Worm (Caenorhabditis elegans) whole organism, L4 larva: ENCODE results near the gene fbxa-99.

Experiments used
- F49E8.2 ChIP-seq: sonication (generic microtip); optimal IDR thresholded peaks from 2 replicates; lab custom pipeline; 2016; ENCODE audit warnings: missing compliant biosample characterization, mild to moderate bottlenecking, missing genetic modification characterization, borderline replicate concordance
- R02D3.7 ChIP-seq: fragments of 150-350 bp; sonication (generic microtip); optimal IDR thresholded peaks from 3 replicates; lab custom pipeline; 2014; ENCODE audit warnings: missing biosample characterization, missing genetic modification characterization
- Y105C5A.15 ChIP-seq: fragments of 200-800 bp; sonication (Bioruptor generic); IDR thresholded peaks from 2 replicates; pipeline ENCODE4 v1.3.6; 2022; ENCODE audit warnings: missing genetic modification characterization, missing compliant biosample characterization
- Y5F2A.4 ChIP-seq: fragments of 200-800 bp; sonication (Bioruptor generic); optimal IDR thresholded peaks from 2 replicates; lab custom pipeline; 2018; ENCODE audit warnings: mild to moderate bottlenecking, missing genetic modification characterization, missing compliant biosample characterization
- Y75B8A.6 ChIP-seq: fragments of 200-800 bp; sonication (Bioruptor generic); IDR thresholded peaks from 2 replicates; pipeline ENCODE4 v1.3.6; 2022; ENCODE audit warnings: missing genetic modification reagents, missing genetic modification characterization, missing compliant biosample characterization
- ZK337.2 ChIP-seq: fragments of 200-800 bp; sonication (Bioruptor generic); IDR thresholded peaks from 2 replicates; pipeline ENCODE4 v1.3.6; 2022; ENCODE audit warnings: missing genetic modification reagents, missing genetic modification characterization, missing compliant biosample characterization
- ZK546.5 ChIP-seq, 2 experiments: sonication (generic microtip); optimal IDR thresholded peaks; 2 replicates each; lab custom pipeline; 2017; ENCODE audit warnings: missing biosample characterization in 2 of 2, missing genetic modification characterization in 2 of 2
- aha-1 ChIP-seq: fragments of 150-350 bp; peaks from one replicate; lab custom pipeline; 2014; ENCODE audit warnings: missing biosample characterization, missing genetic modification characterization
- arid-1 ChIP-seq: fragments of 200-800 bp; sonication (Bioruptor generic); conservative IDR thresholded peaks from 2 replicates; pipeline ENCODE4 v1.3.6; 2022; ENCODE audit warnings: missing genetic modification reagents, missing genetic modification characterization, missing compliant biosample characterization
- ctbp-1 ChIP-seq: fragments of 200-800 bp; sonication (Bioruptor generic); IDR thresholded peaks from 2 replicates; pipeline ENCODE4 v1.3.6; 2022; ENCODE audit warnings: missing genetic modification reagents, missing genetic modification characterization, missing compliant biosample characterization
- daf-12 ChIP-seq: fragments of 150-350 bp; optimal IDR thresholded peaks from 2 replicates; lab custom pipeline; 2014; ENCODE audit warnings: missing biosample characterization, missing genetic modification reagents, missing genetic modification characterization
- dmd-6 ChIP-seq: fragments of 200-800 bp; sonication (Bioruptor generic); IDR thresholded peaks from 2 replicates; pipeline ENCODE4 v1.3.6; 2022; ENCODE audit warnings: missing genetic modification reagents, missing genetic modification characterization, missing compliant biosample characterization
- dpl-1 ChIP-seq: fragments of 150-350 bp; optimal IDR thresholded peaks from 2 replicates; lab custom pipeline; 2014; ENCODE audit warnings: missing biosample characterization, missing genetic modification reagents, missing genetic modification characterization
- duxl-1 ChIP-seq: sonication (generic microtip); optimal IDR thresholded peaks from 2 replicates; lab custom pipeline; 2016; ENCODE audit warnings: mild to moderate bottlenecking, missing genetic modification characterization, moderate library complexity, missing compliant biosample characterization; ENCODE audit not compliant: poor library complexity
- fos-1 ChIP-seq: fragments of 150-350 bp; optimal IDR thresholded peaks from 2 replicates; lab custom pipeline; 2014; ENCODE audit warnings: missing biosample characterization, missing genetic modification characterization
- hlh-11 ChIP-seq: fragments of 200-800 bp; sonication (Bioruptor generic); optimal IDR thresholded peaks from 2 replicates; lab custom pipeline; 2018; ENCODE audit warnings: mild to moderate bottlenecking, missing genetic modification characterization, missing compliant biosample characterization
- hlh-30 ChIP-seq: sonication (generic microtip); optimal IDR thresholded peaks from 2 replicates; lab custom pipeline; 2017; ENCODE audit warnings: antibody characterized with exemption, mild to moderate bottlenecking, missing genetic modification characterization, missing compliant biosample characterization; ENCODE audit not compliant: insufficient read depth
- lim-7 ChIP-seq: fragments of 200-800 bp; sonication (Bioruptor generic); IDR thresholded peaks from 2 replicates; pipeline ENCODE4 v1.3.6; 2022; ENCODE audit warnings: missing genetic modification characterization, missing compliant biosample characterization
- lsy-2 ChIP-seq, 2 experiments: fragments of 150-350 bp in 1 of 2; sonication (generic microtip) in 1 of 2; optimal IDR thresholded peaks; 2 replicates each; lab custom pipeline; 2014 to 2017; ENCODE audit warnings: missing biosample characterization in 2 of 2, missing genetic modification characterization in 2 of 2
- madf-9 ChIP-seq: fragments of 200-800 bp; sonication (Bioruptor generic); conservative IDR thresholded peaks from 2 replicates; pipeline ENCODE4 v1.3.6; 2022; ENCODE audit warnings: missing genetic modification reagents, missing genetic modification characterization, missing compliant biosample characterization
- mdt-29 ChIP-seq: fragments of 200-800 bp; sonication (Bioruptor generic); IDR thresholded peaks from 2 replicates; pipeline ENCODE4 v1.3.6; 2022; ENCODE audit warnings: missing genetic modification reagents, missing genetic modification characterization, missing compliant biosample characterization
- nhr-102 ChIP-seq: sonication (generic microtip); optimal IDR thresholded peaks from 2 replicates; lab custom pipeline; 2016; ENCODE audit warnings: mild to moderate bottlenecking, missing genetic modification characterization, moderate library complexity, missing compliant biosample characterization
- nhr-111 ChIP-seq: fragments of 200-800 bp; sonication (Bioruptor generic); optimal IDR thresholded peaks from 2 replicates; lab custom pipeline; 2018; ENCODE audit warnings: mild to moderate bottlenecking, missing genetic modification characterization, missing compliant biosample characterization
- nhr-25 ChIP-seq: sonication (generic microtip); optimal IDR thresholded peaks from 2 replicates; lab custom pipeline; 2017; ENCODE audit warnings: missing genetic modification characterization, mild to moderate bottlenecking, missing compliant biosample characterization, antibody characterized with exemption, moderate library complexity, borderline replicate concordance; ENCODE audit not compliant: insufficient read depth
- nhr-28 ChIP-seq: fragments of 150-350 bp; optimal IDR thresholded peaks from 2 replicates; lab custom pipeline; 2014; ENCODE audit warnings: missing biosample characterization, missing genetic modification characterization
- nhr-48 ChIP-seq: sonication (generic microtip); optimal IDR thresholded peaks from 2 replicates; lab custom pipeline; 2016; ENCODE audit warnings: mild to moderate bottlenecking, missing genetic modification characterization, missing compliant biosample characterization
- nhr-6 ChIP-seq: fragments of 150-350 bp; optimal IDR thresholded peaks from 2 replicates; lab custom pipeline; 2014; ENCODE audit warnings: missing biosample characterization, missing genetic modification characterization
- nhr-77 ChIP-seq: fragments of 150-350 bp; optimal IDR thresholded peaks from 2 replicates; lab custom pipeline; 2014; ENCODE audit warnings: missing biosample characterization, missing genetic modification characterization
- php-3 ChIP-seq: fragments of 200-800 bp; sonication (Bioruptor generic); IDR thresholded peaks from 2 replicates; pipeline ENCODE4 v1.3.6; 2022; ENCODE audit warnings: missing genetic modification reagents, missing genetic modification characterization, missing compliant biosample characterization
- pqm-1 ChIP-seq: sonication (generic microtip); optimal IDR thresholded peaks from 2 replicates; lab custom pipeline; 2017; ENCODE audit warnings: missing biosample characterization, missing genetic modification characterization
- set-16 ChIP-seq: fragments of 200-800 bp; sonication (Bioruptor generic); IDR thresholded peaks from 2 replicates; pipeline ENCODE4 v1.3.6; 2022; ENCODE audit warnings: missing genetic modification reagents, missing genetic modification characterization, missing compliant biosample characterization
- spr-3 ChIP-seq: fragments of 200-800 bp; sonication (Bioruptor generic); optimal IDR thresholded peaks from 2 replicates; lab custom pipeline; 2018; ENCODE audit warnings: mild to moderate bottlenecking, missing genetic modification characterization, missing compliant biosample characterization
- tra-1 ChIP-seq: fragments of 200-800 bp; sonication (Bioruptor generic); IDR thresholded peaks from 2 replicates; pipeline ENCODE4 v1.3.6; 2022; ENCODE audit warnings: missing genetic modification reagents, missing genetic modification characterization, missing compliant biosample characterization
- ztf-11 ChIP-seq: fragments of 150-350 bp; optimal IDR thresholded peaks from 2 replicates; lab custom pipeline; 2014; ENCODE audit warnings: missing biosample characterization, missing genetic modification characterization

Gene fbxa-99

DNA sequence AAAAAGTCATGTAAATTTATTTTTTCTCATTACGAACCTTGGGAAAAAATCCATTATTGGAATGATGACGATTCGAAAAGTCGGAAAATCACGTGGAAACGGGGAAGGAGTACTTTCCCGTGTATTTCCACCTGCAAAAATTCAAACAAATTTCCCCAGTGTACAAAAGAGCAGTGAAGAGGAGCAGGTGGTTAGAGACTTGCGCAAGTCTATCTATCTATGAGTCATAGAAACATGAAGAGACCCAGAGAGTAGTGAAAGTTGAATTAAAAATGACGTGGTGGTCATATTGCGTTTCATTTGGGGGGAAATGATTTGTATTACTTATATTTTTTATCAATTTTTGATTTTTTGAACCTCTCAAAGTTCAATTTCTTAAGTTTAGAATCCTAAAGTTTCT, 17.8 kb upstream of the fbxa-99 start, which contains the start of gene nhr-50 (continued):
- TF ChIP-seq hlh-30, result peak; percentile 80
- TF ChIP-seq ZK337.2 (GFP tag; lab: Robert Waterston, UW), result no peak
- no peak for TF ChIP-seq lsy-2 (tag; optimal IDR thresholded peaks at IDR 0.05; lab: Kevin White, UChicago)
- no peak for TF ChIP-seq duxl-1 (tag; lab: Kevin White, UChicago)
- no peak for TF ChIP-seq fos-1 (tag; lab: Kevin White, UChicago)
- TF ChIP-seq ztf-11 (tag; lab: Kevin White, UChicago), result no peak
- TF ChIP-seq php-3 (GFP tag; lab: Robert Waterston, UW), result no peak
- no peak for TF ChIP-seq F49E8.2 (tag; lab: Kevin White, UChicago)

DNA sequence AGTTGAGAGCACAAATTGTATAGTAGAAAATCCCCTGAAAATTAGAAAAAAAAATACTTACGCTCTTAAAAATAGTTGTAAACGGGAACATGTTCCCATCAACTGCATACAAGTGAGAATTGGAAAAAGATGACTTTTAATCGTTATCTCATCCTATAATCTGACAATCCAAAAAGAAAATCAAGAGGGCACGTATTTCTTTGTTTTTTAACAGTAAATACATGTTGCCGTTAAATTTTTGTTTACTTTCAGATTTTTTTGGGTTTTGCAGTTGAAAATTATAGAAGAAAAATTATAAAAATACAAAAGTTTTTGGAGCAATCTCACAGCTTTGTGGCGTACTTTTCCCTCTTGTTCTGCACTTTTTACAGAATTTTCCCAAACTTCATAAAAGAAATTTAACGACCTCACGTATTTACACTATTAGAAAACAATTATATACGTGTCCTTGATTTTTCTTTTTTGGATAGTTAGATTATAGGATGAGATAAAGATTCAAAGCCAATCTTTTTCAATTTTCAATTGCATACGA, 14.1 kb upstream of the fbxa-99 start, which contains the start of the genes C06C6.9 and C06C6.8:
Gene C06C6.9, minus strand, starts transcription at position 101 of the 532 bp plus-strand sequence.
Gene C06C6.8, plus strand, starts transcription at position 482 of the 532 bp plus-strand sequence.
- TF ChIP-seq ZK546.5 (tag; optimal IDR thresholded peaks at IDR 0.05; lab: Kevin White, UChicago), result no peak
- TF ChIP-seq lim-7 (GFP tag; lab: Robert Waterston, UW), result no peak
- TF ChIP-seq aha-1 (tag; lab: Kevin White, UChicago), result peak; percentile 24
- no peak for TF ChIP-seq Y105C5A.15 (GFP tag; lab: Robert Waterston, UW)

DNA sequence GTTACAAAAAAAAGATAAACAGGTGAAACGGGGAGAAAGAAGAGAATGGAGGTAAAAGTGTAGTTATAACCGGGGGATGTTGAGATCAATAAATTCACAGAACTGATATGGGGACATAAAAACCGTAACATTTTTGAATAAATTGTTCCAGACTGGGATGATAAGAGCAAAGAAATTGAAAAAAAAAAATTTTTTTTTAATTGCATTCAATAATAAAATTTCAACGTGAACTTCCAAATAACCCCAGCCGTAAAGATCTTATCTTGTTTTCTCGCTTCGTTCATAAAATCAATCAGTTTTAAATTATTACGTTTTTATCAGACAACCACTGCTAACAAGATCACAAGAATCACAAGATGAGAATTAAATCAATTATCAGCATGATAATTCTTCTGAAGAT, 9.2 kb upstream of the fbxa-99 start, which contains the start of gene C06C6.7:
Gene C06C6.7, plus strand, starts transcription at position 301 of the 400 bp plus-strand sequence.
- peak; percentile 2 for TF ChIP-seq aha-1 (tag; lab: Kevin White, UChicago)

DNA sequence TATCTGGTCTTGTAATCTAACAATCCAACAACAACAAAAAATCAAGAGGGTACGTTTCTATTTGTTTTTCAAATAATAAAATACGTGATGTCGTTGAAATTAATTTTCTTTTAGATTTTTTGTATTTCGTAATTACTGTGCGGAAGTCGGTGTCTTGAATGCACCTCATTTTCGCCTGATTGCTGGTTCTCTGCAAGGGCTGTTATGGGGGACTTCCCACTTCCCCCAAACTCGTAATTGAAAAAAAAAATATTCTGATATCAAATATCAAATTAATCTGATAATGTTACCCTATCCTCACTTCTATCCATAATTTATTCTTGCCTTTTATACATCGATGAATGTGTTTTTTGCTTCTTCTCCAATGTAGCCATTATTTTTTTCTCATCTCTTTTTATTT, 5.4 kb upstream of the fbxa-99 start, which contains the start of gene F36G9.15:
Gene F36G9.15, minus strand, starts transcription at position 101 of the 400 bp plus-strand sequence.
- TF ChIP-seq aha-1 (tag; lab: Kevin White, UChicago), result peak; percentile 15
- TF ChIP-seq nhr-25, result no peak

DNA sequence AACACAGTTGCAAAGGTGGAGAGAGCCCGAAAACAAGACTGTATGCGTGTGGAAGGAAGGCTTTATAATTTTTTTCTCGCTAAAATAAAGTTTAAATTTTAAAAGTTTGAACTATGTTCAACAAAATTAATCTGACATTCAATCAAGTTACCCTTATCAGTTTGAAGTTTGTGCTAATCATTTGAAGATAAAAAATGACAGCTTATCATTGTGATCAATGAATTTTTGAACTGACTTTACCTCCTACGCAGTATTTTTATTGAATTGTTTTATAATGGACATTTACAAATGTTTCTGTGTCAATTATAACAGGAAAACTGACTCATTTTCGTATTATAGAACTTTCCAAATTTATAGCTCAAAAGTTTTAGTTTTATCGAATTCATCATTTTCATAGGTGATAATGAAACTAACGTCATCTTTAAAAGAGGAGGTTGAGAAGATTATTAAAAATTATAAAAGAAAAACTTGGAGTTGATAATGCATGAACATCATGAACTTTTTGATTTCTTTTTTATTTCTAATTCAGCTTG, 4.4 kb downstream of the fbxa-99 start, which contains the start of gene oac-20:
Gene oac-20, plus strand, starts transcription at position 483 of the 533 bp plus-strand sequence.
- TF ChIP-seq mdt-29 (GFP tag; lab: Robert Waterston, UW), result no peak
- TF ChIP-seq madf-9, result no peak
- TF ChIP-seq Y5F2A.4 (GFP tag; lab: Kevin White, UChicago), result no peak
- no peak for TF ChIP-seq arid-1 (GFP tag; lab: Robert Waterston, UW)
- TF ChIP-seq php-3 (GFP tag; lab: Robert Waterston, UW), result peak; percentile 66
- peak; percentile 61 for TF ChIP-seq nhr-77
- TF ChIP-seq set-16 (GFP tag; lab: Robert Waterston, UW), result no peak
- no peak for TF ChIP-seq spr-3
- TF ChIP-seq tra-1, result 0 out of 2 replicates have a peak, but pooled peaks have one; percentile 58
- TF ChIP-seq daf-12, result no peak
- no peak for TF ChIP-seq hlh-11
- TF ChIP-seq ctbp-1 (GFP tag; lab: Robert Waterston, UW), result no peak
- no peak for TF ChIP-seq nhr-102 (tag; lab: Kevin White, UChicago)
- peak; percentile 90 for TF ChIP-seq pqm-1 (tag; lab: Kevin White, UChicago)
- TF ChIP-seq fos-1 (tag; lab: Kevin White, UChicago), result no peak
- TF ChIP-seq Y75B8A.6 (GFP tag; lab: Robert Waterston, UW), result no peak
- TF ChIP-seq aha-1 (tag; lab: Kevin White, UChicago), result no peak
- TF ChIP-seq R02D3.7, result no peak
- TF ChIP-seq nhr-28 (tag; lab: Kevin White, UChicago), result no peak
- TF ChIP-seq dpl-1 (GFP tag; lab: Kevin White, UChicago), result no peak
- TF ChIP-seq dmd-6 (GFP tag; lab: Robert Waterston, UW), result peak; percentile 96
- TF ChIP-seq nhr-48 (tag; lab: Kevin White, UChicago), result peak; percentile 16
- no peak for TF ChIP-seq nhr-6 (tag; lab: Kevin White, UChicago)
- TF ChIP-seq nhr-111, result no peak
- TF ChIP-seq, all 104 proteins: peak for 6
